Worm (Caenorhabditis elegans): ENCODE measurements around the gene ubc-15.

Gene ubc-15

DNA sequence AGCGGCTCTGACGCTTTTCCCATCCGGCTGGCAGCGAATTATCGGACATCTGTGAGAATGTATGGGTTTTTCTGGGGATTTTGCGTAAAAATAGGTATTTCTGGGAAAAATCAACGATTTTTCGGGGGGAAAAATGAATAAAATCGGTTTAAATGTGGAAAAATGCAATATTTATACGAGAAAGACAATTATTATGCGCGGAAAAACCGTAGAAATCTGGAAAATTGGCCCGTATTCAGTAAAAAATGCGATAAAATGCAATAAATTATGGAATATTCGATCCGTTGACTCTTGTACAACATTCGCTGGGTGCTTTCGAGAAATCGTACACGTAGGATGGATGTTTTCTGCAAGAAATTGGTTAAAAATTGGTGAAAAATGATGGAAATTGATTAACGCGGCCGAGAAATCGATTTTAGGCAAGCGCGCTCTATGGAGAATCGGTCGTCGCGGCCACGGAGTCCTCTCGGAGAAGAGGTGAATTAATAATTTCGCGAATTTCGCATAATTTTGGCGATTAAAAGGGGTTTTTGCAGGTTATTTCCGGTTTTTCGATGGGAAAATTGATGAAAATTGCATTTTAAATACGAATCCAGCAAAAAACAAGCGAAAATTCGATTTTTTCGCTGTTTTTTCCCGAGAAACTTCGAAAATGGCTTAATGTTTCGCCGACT is 24.3 kb downstream of the ubc-15 start, which contains the start of gene pinn-1:
Gene pinn-1, minus strand, starts transcription at position 51 of the 674 bp plus-strand sequence.
- TF ChIP-seq nhr-6 (tag; optimal IDR thresholded peaks at IDR 0.05) (peak; percentile 55), F37D6.2 (tag; optimal IDR thresholded peaks at IDR 0.05) (peak; percentile 65), zfp-2 (tag; optimal IDR thresholded peaks at IDR 0.05) (peak; percentile 26), ceh-20 (GFP tag; IDR thresholded peaks at IDR 0.05) (peak; percentile 91), ama-1 (optimal IDR thresholded peaks at IDR 0.05) (no peak), arid-1 (GFP tag; conservative IDR thresholded peaks at IDR 0.05) (0 out of 2 replicates have a peak, but pooled peaks have one; percentile 41), nhr-28 (tag; optimal IDR thresholded peaks at IDR 0.05) (peak; percentile 44), nhr-25 (tag; optimal IDR thresholded peaks at IDR 0.05; ENCODE audit: borderline replicate concordance, insufficient read depth) (peak; percentile 59), zag-1 (tag; optimal IDR thresholded peaks at IDR 0.05) (no peak), F26F4.8 (GFP tag; conservative IDR thresholded peaks at IDR 0.05) (no peak), ceh-44 (GFP tag; IDR thresholded peaks at IDR 0.05) (peak; percentile 87), lin-39 (tag; optimal IDR thresholded peaks at IDR 0.05) (no peak), T20F7.1 (GFP tag; optimal IDR thresholded peaks at IDR 0.05) (no peak), lin-29 (GFP tag; IDR thresholded peaks at IDR 0.05) (no peak), unc-62 (GFP tag; optimal IDR thresholded peaks at IDR 0.05 in 1 of 2) (no peak), unc-62 (tag; optimal IDR thresholded peaks at IDR 0.05) (no peak), hlh-11 (tag; optimal IDR thresholded peaks at IDR 0.05) (peak; percentile 78), set-16 (GFP tag; IDR thresholded peaks at IDR 0.05) (peak; percentile 18; the same call in 1 of the 2 replicates), ceh-82 (tag; optimal IDR thresholded peaks at IDR 0.05) (no peak), pha-4 (GFP tag; IDR thresholded peaks at IDR 0.05) (peak; percentile 75), pha-4 (tag; optimal IDR thresholded peaks at IDR 0.05) (peak; percentile 43), dpl-1 (GFP tag; optimal IDR thresholded peaks at IDR 0.05) (peak; percentile 76), nhr-77 (tag; optimal IDR thresholded peaks at IDR 0.05) (peak; percentile 53), zfp-3 (GFP tag; conservative IDR thresholded peaks at IDR 0.05) (peak; percentile 78; the same call in 1 of the 2 replicates), mep-1 (tag; optimal IDR thresholded peaks at IDR 0.05) (peak; percentile 80), cey-2 (tag; optimal IDR thresholded peaks at IDR 0.05; ENCODE audit: borderline replicate concordance, insufficient read depth) (no peak), nhr-11 (tag; optimal IDR thresholded peaks at IDR 0.05) (peak; percentile 53), mxl-3 (GFP tag; optimal IDR thresholded peaks at IDR 0.05) (peak; percentile 72), nhr-41 (GFP tag; IDR thresholded peaks at IDR 0.05) (no peak), nhr-111 (GFP tag; optimal IDR thresholded peaks at IDR 0.05) (no peak), mdt-29 (GFP tag; IDR thresholded peaks at IDR 0.05) (peak; percentile 74), F49E8.2 (tag; optimal IDR thresholded peaks at IDR 0.05; ENCODE audit: borderline replicate concordance) (peak; percentile 57), skn-1 (tag; optimal IDR thresholded peaks at IDR 0.05) (no peak), F44E2.7 (GFP tag; IDR thresholded peaks at IDR 0.05) (no peak), daf-8 (GFP tag; IDR thresholded peaks at IDR 0.05) (no peak), lin-15B (tag; optimal IDR thresholded peaks at IDR 0.05) (peak; percentile 71), spr-1 (tag; optimal IDR thresholded peaks at IDR 0.05) (peak; percentile 64), snpc-4 (tag; optimal IDR thresholded peaks at IDR 0.05) (no peak), daf-16 (GFP tag; optimal IDR thresholded peaks at IDR 0.05) (peak in 1 of 2 experiments; percentile 36), daf-16 (tag; optimal IDR thresholded peaks at IDR 0.05) (no peak), Y75B8A.6 (GFP tag; IDR thresholded peaks at IDR 0.05) (0 out of 2 replicates have a peak, but pooled peaks have one; percentile 24), lim-7 (GFP tag; IDR thresholded peaks at IDR 0.05) (no peak), ztf-7 (tag; optimal IDR thresholded peaks at IDR 0.05) (peak; percentile 77), dmd-8 (GFP tag; IDR thresholded peaks at IDR 0.05) (no peak), ces-1 (GFP tag; optimal IDR thresholded peaks at IDR 0.05) (no peak), madf-5 (GFP tag; IDR thresholded peaks at IDR 0.05) (peak; percentile 67 to 85; a peak in 2 of 4 replicates), fkh-10 (GFP tag; optimal IDR thresholded peaks at IDR 0.05) (peak; percentile 65), zip-2 (tag; optimal IDR thresholded peaks at IDR 0.05) (no peak), zip-11 (GFP tag; IDR thresholded peaks at IDR 0.05) (no peak), vab-7 (GFP tag; IDR thresholded peaks at IDR 0.05) (peak; percentile 74), gei-8 (GFP tag; optimal IDR thresholded peaks at IDR 0.05) (no peak)
